Worm (Caenorhabditis elegans) whole organism, early embryonic: ENCODE measurements around the gene C06A12.3.

ENCODE experiments used
- B0310.2 ChIP-seq: sonication (generic microtip); optimal IDR thresholded peaks from 2 replicates; lab custom pipeline; 2016; ENCODE audit warnings: mild to moderate bottlenecking, missing genetic modification characterization, missing compliant biosample characterization
- F13C5.2 ChIP-seq: sonication (generic microtip); optimal IDR thresholded peaks from 2 replicates; lab custom pipeline; 2017; ENCODE audit warnings: mild to moderate bottlenecking, missing genetic modification characterization, inconsistent platforms, missing compliant biosample characterization
- aly-1 ChIP-seq: sonication (generic microtip); optimal IDR thresholded peaks from 2 replicates; lab custom pipeline; 2016; ENCODE audit warnings: missing genetic modification characterization, missing compliant biosample characterization
- ama-1 ChIP-seq: fragments of 150-350 bp; optimal IDR thresholded peaks from 2 replicates; lab custom pipeline; 2014
- ceh-13 ChIP-seq: fragments of 200-800 bp; sonication (Bioruptor generic); optimal IDR thresholded peaks from 2 replicates; lab custom pipeline; 2018; ENCODE audit warnings: mild to moderate bottlenecking, missing genetic modification characterization, missing compliant biosample characterization
- ceh-36 ChIP-seq: sonication (generic microtip); optimal IDR thresholded peaks from 2 replicates; lab custom pipeline; 2016; ENCODE audit warnings: missing genetic modification characterization, inconsistent platforms, missing compliant biosample characterization
- ets-7 ChIP-seq: sonication (generic microtip); optimal IDR thresholded peaks from 2 replicates; lab custom pipeline; 2016; ENCODE audit warnings: missing genotype, missing genetic modification characterization, missing compliant biosample characterization
- flt-1 ChIP-seq: fragments of 200-800 bp; sonication (Bioruptor generic); IDR thresholded peaks from 2 replicates; pipeline ENCODE4 v1.3.6; 2022; ENCODE audit warnings: missing genetic modification characterization, missing compliant biosample characterization
- hmbx-1 ChIP-seq: sonication (generic microtip); optimal IDR thresholded peaks from 2 replicates; lab custom pipeline; 2016; ENCODE audit warnings: mild to moderate bottlenecking, missing genetic modification characterization, missing compliant biosample characterization
- hmg-4 ChIP-seq: fragments of 200-800 bp; sonication (Bioruptor generic); optimal IDR thresholded peaks from 2 replicates; lab custom pipeline; 2018; ENCODE audit warnings: mild to moderate bottlenecking, missing genetic modification characterization, missing compliant biosample characterization
- hnd-1 ChIP-seq: sonication (generic microtip); optimal IDR thresholded peaks from 2 replicates; lab custom pipeline; 2016; ENCODE audit warnings: missing genetic modification characterization, missing compliant biosample characterization
- scrt-1 ChIP-seq: fragments of 200-800 bp; sonication (Bioruptor generic); IDR thresholded peaks from 2 replicates; pipeline ENCODE4 v1.3.6; 2022; ENCODE audit warnings: missing genetic modification characterization, missing compliant biosample characterization
- tbx-11 ChIP-seq: fragments of 200-800 bp; sonication (Bioruptor generic); IDR thresholded peaks from 2 replicates; pipeline ENCODE4 v1.3.6; 2022; ENCODE audit warnings: missing genetic modification characterization, missing compliant biosample characterization
- tra-4 ChIP-seq: sonication (generic microtip); optimal IDR thresholded peaks from 2 replicates; lab custom pipeline; 2017; ENCODE audit warnings: missing genetic modification characterization, missing compliant biosample characterization

DNA sequence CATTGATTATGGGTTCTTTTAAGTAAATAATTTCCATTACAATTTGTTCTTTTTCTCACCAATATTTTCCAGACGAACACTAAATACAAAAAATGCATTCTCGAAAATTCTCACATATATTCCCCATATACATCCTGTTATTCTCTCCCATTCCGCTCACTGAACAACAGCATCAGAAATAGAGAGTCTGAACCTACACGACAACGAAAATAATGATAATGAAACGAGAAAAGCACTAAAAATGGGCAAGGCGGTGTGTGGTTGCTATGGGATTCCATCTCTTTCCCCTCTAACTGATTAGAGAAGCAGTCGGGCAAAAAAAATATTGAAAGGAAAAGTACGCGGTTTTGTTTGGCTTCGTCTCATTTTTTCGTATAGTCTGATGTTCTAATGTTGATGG lies 44.5 kb upstream of the C06A12.3 start, which contains the start of gene C30H6.12:
- TF ChIP-seq hmg-4 (GFP tag; lab: Kevin White, UChicago): no peak
- TF ChIP-seq tbx-11 (GFP tag; lab: Robert Waterston, UW): no peak
- TF ChIP-seq tra-4 (tag; lab: Kevin White, UChicago): no peak
- no peak for TF ChIP-seq ceh-36 (tag; lab: Kevin White, UChicago)
- TF ChIP-seq ama-1 (lab: Kevin White, UChicago): no peak
- TF ChIP-seq hnd-1 (tag; lab: Kevin White, UChicago): no peak
- TF ChIP-seq F13C5.2: no peak
- TF ChIP-seq scrt-1 (GFP tag; lab: Robert Waterston, UW): no peak
- TF ChIP-seq flt-1 (GFP tag; lab: Robert Waterston, UW): no peak
- no peak for TF ChIP-seq B0310.2
- no peak for TF ChIP-seq ets-7 (tag; lab: Kevin White, UChicago)
- no peak for TF ChIP-seq aly-1 (tag; lab: Kevin White, UChicago)
- TF ChIP-seq hmbx-1 (tag; lab: Kevin White, UChicago): no peak
- no peak for TF ChIP-seq ceh-13 (GFP tag; lab: Kevin White, UChicago)
